Fruit fly (Drosophila melanogaster): ENCODE results near the gene CG14260.

DNA sequence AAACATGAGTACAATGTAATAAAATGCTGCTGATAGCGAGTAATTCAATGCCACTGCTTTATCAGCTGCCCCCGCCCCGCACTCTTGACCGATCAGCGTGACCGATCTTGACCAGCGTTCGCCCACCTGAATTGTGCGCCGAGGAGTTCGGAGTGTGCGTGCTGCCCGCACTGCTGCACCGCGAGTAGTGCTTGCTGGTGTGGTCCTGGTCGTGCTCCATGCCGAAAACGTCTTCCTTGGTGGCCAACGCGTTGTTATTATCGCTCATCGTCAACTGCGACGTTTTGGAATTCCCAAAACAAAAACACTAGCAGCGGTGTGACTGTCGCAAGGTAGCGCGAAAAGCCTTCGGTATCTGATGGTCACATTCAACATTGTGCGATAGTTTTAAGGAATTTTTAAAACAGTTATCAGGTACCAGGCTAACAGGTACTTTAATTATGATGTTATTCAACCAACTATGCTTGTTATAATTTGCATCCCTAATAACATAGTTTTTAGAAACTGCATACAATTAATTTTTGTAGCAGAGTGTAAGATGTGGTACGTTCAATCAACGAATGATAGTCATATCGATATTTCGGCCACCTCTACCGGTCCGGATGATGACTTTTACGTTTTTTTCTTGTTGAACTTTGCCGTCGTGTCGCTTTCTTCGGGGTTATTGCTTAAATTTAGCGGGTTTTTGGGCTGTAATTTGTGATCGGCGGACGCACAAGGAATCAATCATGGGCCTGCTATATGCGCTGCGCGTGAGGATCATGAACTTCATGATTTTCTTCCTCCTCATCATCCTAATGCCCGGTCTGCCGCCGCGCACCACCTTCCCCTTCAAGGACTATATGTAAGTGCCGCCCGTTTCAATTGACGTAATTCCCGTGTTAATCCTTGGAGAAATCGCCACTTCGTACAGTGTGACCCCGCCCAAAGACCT, 23.2 kb downstream of the CG14260 start, which contains the start of the genes bigmax and Hmu:
- TF ChIP-seq br (GFP tag; optimal IDR thresholded peaks at IDR 0.05) (peak; percentile 75), OdsH (GFP tag; optimal IDR thresholded peaks at IDR 0.05) (peak; percentile 70)

Measured in whole organism, wandering third instar larva.